Fruit fly (Drosophila melanogaster) whole organism, embryonic: ENCODE data around the gene ABCB7.

Source experiments
- Antp ChIP-seq: fragments of 200-800 bp; sonication (Bioruptor generic); optimal IDR thresholded peaks from 3 replicates; lab custom pipeline; 2016; ENCODE audit warnings: missing biosample characterization, missing genetic modification characterization
- Awh ChIP-seq: fragments of 200-800 bp; sonication (Bioruptor generic); IDR thresholded peaks from 2 replicates; pipeline ENCODE4, ENCODE4 v1.3.6; 2022; ENCODE audit warnings: missing biosample characterization, missing genetic modification characterization
- BEAF-32 ChIP-seq: fragments of 200-800 bp; sonication (Bioruptor generic); optimal IDR thresholded peaks from 3 replicates; lab custom pipeline; 2017; ENCODE audit warnings: missing biosample characterization, missing genetic modification characterization, mild to moderate bottlenecking, moderate library complexity, missing genetic modification reagents
- Blimp-1 ChIP-seq: fragments of 200-800 bp; sonication (Bioruptor generic); optimal IDR thresholded peaks from 3 replicates; lab custom pipeline; 2018; ENCODE audit warnings: missing biosample characterization, missing genetic modification characterization, mild to moderate bottlenecking, moderate library complexity, missing genetic modification reagents
- CG10366 ChIP-seq: fragments of 200-800 bp; sonication (Bioruptor generic); IDR thresholded peaks from 2 replicates; pipeline ENCODE4 v1.3.6; 2022; ENCODE audit warnings: missing biosample characterization, missing genetic modification characterization
- CG10654 ChIP-seq: fragments of 200-800 bp; sonication (Bioruptor generic); optimal IDR thresholded peaks from 2 replicates; lab custom pipeline; 2016; ENCODE audit warnings: missing biosample characterization, missing genetic modification characterization
- CG11456 ChIP-seq: fragments of 200-800 bp; sonication (Bioruptor generic); IDR thresholded peaks from 3 replicates; pipeline ENCODE4 v1.3.6; 2022; ENCODE audit warnings: missing biosample characterization, missing genetic modification characterization
- CG11560 ChIP-seq: fragments of 200-800 bp; sonication (Bioruptor generic); IDR thresholded peaks from 3 replicates; pipeline ENCODE4 v1.3.6; 2022; ENCODE audit warnings: missing biosample characterization, missing genetic modification characterization
- CG12071 ChIP-seq: fragments of 200-800 bp; sonication (Bioruptor generic); optimal IDR thresholded peaks from 3 replicates; lab custom pipeline; 2018; ENCODE audit warnings: missing biosample characterization, mild to moderate bottlenecking, missing genetic modification characterization
- CG12391 ChIP-seq: fragments of 200-800 bp; sonication (Bioruptor generic); optimal IDR thresholded peaks from 3 replicates; lab custom pipeline; 2018; ENCODE audit warnings: missing biosample characterization, mild to moderate bottlenecking, missing genetic modification characterization, moderate library complexity
- CG1647 ChIP-seq: fragments of 200-800 bp; sonication (Bioruptor generic); optimal IDR thresholded peaks from 3 replicates; lab custom pipeline; 2016; ENCODE audit warnings: missing biosample characterization, missing genetic modification characterization
- CG17361 ChIP-seq: fragments of 200-800 bp; sonication (Bioruptor generic); IDR thresholded peaks from 3 replicates; pipeline ENCODE4 v1.3.6; 2022; ENCODE audit warnings: missing biosample characterization, missing genetic modification characterization
- CG18011 ChIP-seq: fragments of 200-800 bp; sonication (Bioruptor generic); optimal IDR thresholded peaks from 2 replicates; lab custom pipeline; 2017; ENCODE audit warnings: missing biosample characterization, missing genetic modification characterization, mild to moderate bottlenecking, moderate library complexity, missing genotype
- CG2712 ChIP-seq: fragments of 200-800 bp; optimal IDR thresholded peaks from 3 replicates; lab custom pipeline; 2019; ENCODE audit warnings: missing biosample characterization, mild to moderate bottlenecking, missing genetic modification characterization, moderate library complexity
- CG32772 ChIP-seq: fragments of 200-800 bp; sonication (Bioruptor generic); IDR thresholded peaks from 2 replicates; pipeline ENCODE4 v1.3.6; 2022; ENCODE audit warnings: missing biosample characterization, missing genetic modification characterization
- CG3995 ChIP-seq: fragments of 200-800 bp; sonication (Bioruptor generic); optimal IDR thresholded peaks from 3 replicates; lab custom pipeline; 2016; ENCODE audit warnings: missing biosample characterization, missing genetic modification characterization
- CG4282 ChIP-seq: fragments of 200-800 bp; sonication (Bioruptor generic); optimal IDR thresholded peaks from 2 replicates; lab custom pipeline; 2016; ENCODE audit warnings: missing biosample characterization, missing genetic modification characterization
- CG4328 ChIP-seq: fragments of 200-800 bp; sonication (Bioruptor generic); optimal IDR thresholded peaks from 3 replicates; lab custom pipeline; 2017; ENCODE audit warnings: missing biosample characterization, missing genetic modification reagents, missing genetic modification characterization
- CG8290 ChIP-seq, 3 experiments: fragments of 200-800 bp; sonication (Bioruptor generic); optimal IDR thresholded peaks; 2 replicates each; lab custom pipeline; 2016 to 2019; ENCODE audit warnings: missing biosample characterization in 3 of 3, missing genetic modification characterization in 3 of 3, mild to moderate bottlenecking in 2 of 3, moderate library complexity in 1 of 3
- D19A ChIP-seq: fragments of 200-800 bp; optimal IDR thresholded peaks from 3 replicates; lab custom pipeline; 2019; ENCODE audit warnings: missing biosample characterization, mild to moderate bottlenecking, missing genetic modification characterization, moderate library complexity
- Dad ChIP-seq: fragments of 200-800 bp; sonication (Bioruptor generic); optimal IDR thresholded peaks from 3 replicates; lab custom pipeline; 2016; ENCODE audit warnings: missing biosample characterization, missing genetic modification characterization
- Ets97D ChIP-seq: fragments of 200-800 bp; sonication (Bioruptor generic); optimal IDR thresholded peaks from 3 replicates; lab custom pipeline; 2016; ENCODE audit warnings: missing biosample characterization, missing genetic modification characterization
- H15 ChIP-seq: fragments of 200-800 bp; sonication (Bioruptor generic); IDR thresholded peaks from 3 replicates; pipeline ENCODE4 v1.3.6; 2022; ENCODE audit warnings: missing biosample characterization, missing genetic modification characterization
- Mad ChIP-seq: fragments of 200-800 bp; sonication (Bioruptor generic); optimal IDR thresholded peaks from 2 replicates; lab custom pipeline; 2016; ENCODE audit warnings: missing biosample characterization, missing genetic modification characterization
- Med ChIP-seq: fragments of 200-800 bp; sonication (Bioruptor generic); peaks from one replicate; lab custom pipeline; 2016; ENCODE audit warnings: missing biosample characterization, missing genetic modification characterization, mild to moderate bottlenecking, inconsistent platforms, moderate library complexity
- Nf-YA ChIP-seq: fragments of 200-800 bp; sonication (Bioruptor generic); IDR thresholded peaks from 2 replicates; pipeline ENCODE4 v1.3.6; 2022; ENCODE audit warnings: missing biosample characterization, missing genetic modification characterization
- Optix ChIP-seq: fragments of 200-800 bp; sonication (Bioruptor generic); IDR thresholded peaks from 3 replicates; pipeline ENCODE4 v1.3.6; 2022; ENCODE audit warnings: missing biosample characterization, missing genetic modification characterization
- Taf1 ChIP-seq: fragments of 200-800 bp; sonication (Bioruptor generic); IDR thresholded peaks from 2 replicates; pipeline ENCODE4 v1.3.6; 2022; ENCODE audit warnings: missing biosample characterization, missing genetic modification characterization
- Xrp1 ChIP-seq: fragments of 200-800 bp; sonication (Bioruptor generic); IDR thresholded peaks from 2 replicates; pipeline ENCODE4 v1.3.6; 2022; ENCODE audit warnings: missing biosample characterization, missing genetic modification characterization
- ara ChIP-seq: fragments of 200-800 bp; sonication (Bioruptor generic); IDR thresholded peaks from 2 replicates; pipeline ENCODE4 v1.3.6; 2022; ENCODE audit warnings: missing biosample characterization, missing genetic modification characterization
- bab2 ChIP-seq: fragments of 200-800 bp; sonication (Bioruptor generic); optimal IDR thresholded peaks from 2 replicates; lab custom pipeline; 2016; ENCODE audit warnings: missing biosample characterization, missing genetic modification characterization
- chif ChIP-seq, 2 experiments: fragments of 200-800 bp; sonication (Bioruptor generic); optimal IDR thresholded peaks; 3 replicates each; lab custom pipeline; 2016; ENCODE audit warnings: missing biosample characterization in 2 of 2, missing genetic modification characterization in 2 of 2
- ci ChIP-seq: fragments of 200-800 bp; sonication (Bioruptor generic); IDR thresholded peaks from 3 replicates; pipeline ENCODE4 v1.3.6; 2022; ENCODE audit warnings: missing biosample characterization, missing genetic modification characterization
- crc ChIP-seq: fragments of 200-800 bp; sonication (Bioruptor generic); optimal IDR thresholded peaks from 2 replicates; lab custom pipeline; 2016; ENCODE audit warnings: missing biosample characterization, missing genetic modification characterization
- en ChIP-seq: fragments of 200-800 bp; sonication (Bioruptor generic); optimal IDR thresholded peaks from 2 replicates; lab custom pipeline; 2016; ENCODE audit warnings: missing biosample characterization, missing genetic modification characterization
- fd96Cb ChIP-seq: fragments of 200-800 bp; sonication (Bioruptor generic); optimal IDR thresholded peaks from 2 replicates; lab custom pipeline; 2018; ENCODE audit warnings: missing biosample characterization, mild to moderate bottlenecking, missing genetic modification characterization, moderate library complexity
- gem ChIP-seq: fragments of 200-800 bp; sonication (Bioruptor generic); optimal IDR thresholded peaks from 2 replicates; lab custom pipeline; 2019; ENCODE audit warnings: missing biosample characterization, mild to moderate bottlenecking, missing genetic modification characterization, moderate library complexity
- lmd ChIP-seq: fragments of 200-800 bp; sonication (Bioruptor generic); IDR thresholded peaks from 2 replicates; pipeline ENCODE4 v1.3.6; 2022; ENCODE audit warnings: missing biosample characterization, missing genetic modification characterization
- nerfin-1 ChIP-seq: fragments of 200-800 bp; sonication (Bioruptor generic); optimal IDR thresholded peaks from 3 replicates; lab custom pipeline; 2019; ENCODE audit warnings: missing biosample characterization, mild to moderate bottlenecking, missing genetic modification characterization, moderate library complexity
- pan ChIP-seq, 4 experiments: fragments of >200 bp in 3 of 4; fragments of 200-800 bp in 1 of 4; sonication (Bioruptor generic) in 1 of 4; optimal IDR thresholded peaks in 3 of 4; IDR thresholded peaks in 1 of 4; 2 replicates each; pipeline versions ENCODE4 v1.3.6 to Lab custom; 2017 to 2022; ENCODE audit warnings: missing biosample characterization in 2 of 4, missing genetic modification characterization in 2 of 4, mixed read lengths in 1 of 4
- pita ChIP-seq: fragments of 200-800 bp; sonication (Bioruptor generic); optimal IDR thresholded peaks from 2 replicates; lab custom pipeline; 2017; ENCODE audit warnings: missing biosample characterization, mild to moderate bottlenecking, missing genetic modification characterization
- prd ChIP-seq, 3 experiments: fragments of >200 bp in 2 of 3; fragments of 200-800 bp in 1 of 3; sonication (Bioruptor generic) in 1 of 3; optimal IDR thresholded peaks in 2 of 3; IDR thresholded peaks in 1 of 3; 2 replicates in 2 of 3; 3 replicates in 1 of 3; pipeline versions ENCODE4 v1.3.6 to Lab custom; 2017 to 2022; ENCODE audit warnings: missing biosample characterization in 1 of 3, missing genetic modification characterization in 1 of 3
- sim ChIP-seq: fragments of 200-800 bp; sonication (Bioruptor generic); IDR thresholded peaks from 2 replicates; pipeline ENCODE4 v1.3.6; 2022; ENCODE audit warnings: missing biosample characterization, missing genetic modification characterization
- so ChIP-seq: fragments of 200-800 bp; sonication (Bioruptor generic); IDR thresholded peaks from 3 replicates; pipeline ENCODE4 v1.3.6; 2022; ENCODE audit warnings: missing biosample characterization, missing genetic modification characterization
- ssp ChIP-seq: fragments of 200-800 bp; sonication (Bioruptor generic); IDR thresholded peaks from 2 replicates; pipeline ENCODE4 v1.3.6; 2022; ENCODE audit warnings: missing biosample characterization, missing genetic modification characterization
- stc ChIP-seq: fragments of 200-800 bp; sonication (Bioruptor generic); IDR thresholded peaks from 2 replicates; pipeline ENCODE4 v1.3.6; 2022; ENCODE audit warnings: missing biosample characterization, missing genetic modification characterization
- vnd ChIP-seq: fragments of 200-800 bp; sonication (Bioruptor generic); IDR thresholded peaks from 3 replicates; pipeline ENCODE4 v1.3.6; 2022; ENCODE audit warnings: missing biosample characterization, missing genetic modification characterization; ENCODE audit not compliant: partially characterized antibody
- zf30C ChIP-seq: fragments of 200-800 bp; sonication (Bioruptor generic); optimal IDR thresholded peaks from 3 replicates; lab custom pipeline; 2018; ENCODE audit warnings: missing biosample characterization, mild to moderate bottlenecking, missing genetic modification characterization
- zfh1 ChIP-seq: fragments of 200-800 bp; sonication (Bioruptor generic); IDR thresholded peaks from 3 replicates; pipeline ENCODE4 v1.3.6; 2022; ENCODE audit warnings: missing biosample characterization, missing genetic modification characterization

ABCB7 gene

dm6 chr3L:1584781-1585180 lies 33.4 kb upstream of the ABCB7 start (continued):
- TF ChIP-seq vnd (GFP tag; lab: Robert Waterston, UW) (no peak), CG11560 (tag; lab: Robert Waterston, UW) (0 out of 3 replicates have a peak, but pooled peaks have one; percentile 18), en (GFP tag; lab: Kevin White, UChicago) (no peak), CG4328 (GFP tag; lab: Kevin White, UChicago) (no peak), ssp (peak; percentile 41; the same call in 1 of the 2 replicates), nerfin-1 (peak; percentile 14), CG10654 (GFP tag; lab: Kevin White, UChicago) (no peak), Mad (no peak), pan (optimal IDR thresholded peaks at IDR 0.05; lab: Kevin White, UChicago) (no peak), pan (GFP tag; optimal IDR thresholded peaks at IDR 0.05 in 1 of 2, IDR thresholded peaks at IDR 0.05 in 1 of 2) (peak in 1 of 2 experiments; percentile 47), gem (no peak), CG8290 (GFP tag; optimal IDR thresholded peaks at IDR 0.05; lab: Kevin White, UChicago) (no peak), CG8290 (tag; optimal IDR thresholded peaks at IDR 0.05; lab: Kevin White, UChicago) (no peak), CG10366 (GFP tag; lab: Robert Waterston, UW) (peak; percentile 7; the same call in 1 of the 2 replicates), CG12071 (peak; percentile 30), Optix (GFP tag; lab: Robert Waterston, UW) (0 out of 3 replicates have a peak, but pooled peaks have one; percentile 29), H15 (GFP tag; lab: Robert Waterston, UW) (peak; percentile 42; the same call in 1 of the 3 replicates), crc (GFP tag; lab: Kevin White, UChicago) (peak; percentile 4), CG3995 (GFP tag; lab: Kevin White, UChicago) (no peak), Taf1 (no peak), Awh (GFP tag; lab: Robert Waterston, UW) (peak; percentile 72), Med (GFP tag; lab: Kevin White, UChicago) (peak; percentile 57), sim (GFP tag; lab: Robert Waterston, UW) (0 out of 2 replicates have a peak, but pooled peaks have one; percentile 10), ci (GFP tag; lab: Robert Waterston, UW) (no peak), CG2712 (tag; lab: Kevin White, UChicago) (peak; percentile 36), D19A (tag; lab: Kevin White, UChicago) (peak; percentile 81), prd (optimal IDR thresholded peaks at IDR 0.05; lab: Kevin White, UChicago) (no peak), prd (GFP tag; IDR thresholded peaks at IDR 0.05; lab: Robert Waterston, UW) (peak; percentile 48; the same call in 2 of the 3 replicates), Xrp1 (GFP tag; lab: Robert Waterston, UW) (peak; percentile 45; the same call in 1 of the 2 replicates), ara (peak; percentile 50; the same call in 1 of the 2 replicates), zf30C (GFP tag; lab: Kevin White, UChicago) (no peak), Antp (no peak), Blimp-1 (GFP tag; lab: Kevin White, UChicago) (peak; percentile 43), CG18011 (GFP tag; lab: Kevin White, UChicago) (no peak), Dad (GFP tag; lab: Kevin White, UChicago) (peak; percentile 0), Nf-YA (GFP tag; lab: Robert Waterston, UW) (peak; percentile 31; the same call in 1 of the 2 replicates), stc (GFP tag; lab: Robert Waterston, UW) (0 out of 2 replicates have a peak, but pooled peaks have one; percentile 30), CG1647 (GFP tag; lab: Kevin White, UChicago) (no peak), so (GFP tag; lab: Robert Waterston, UW) (no peak), CG12391 (tag; lab: Kevin White, UChicago) (no peak), lmd (GFP tag; lab: Robert Waterston, UW) (peak; percentile 66), fd96Cb (tag; lab: Kevin White, UChicago) (peak; percentile 62), pita (no peak), CG17361 (GFP tag; lab: Robert Waterston, UW) (0 out of 3 replicates have a peak, but pooled peaks have one; percentile 39), CG32772 (no peak), BEAF-32 (GFP tag; lab: Kevin White, UChicago) (no peak), Ets97D (no peak), bab2 (GFP tag; lab: Kevin White, UChicago) (peak; percentile 16), CG11456 (GFP tag; lab: Robert Waterston, UW) (peak; percentile 53; the same call in 2 of the 3 replicates), chif (GFP tag; optimal IDR thresholded peaks at IDR 0.05; lab: Kevin White, UChicago) (no peak), CG4282 (GFP tag; lab: Kevin White, UChicago) (no peak), zfh1 (peak; percentile 58; the same call in 2 of the 3 replicates)
